Worm (Caenorhabditis elegans) whole organism, midembryonic: ENCODE data around the gene srh-115.
"Not testable (repeated sequence)": the region's sequence is repeated elsewhere in the genome, so short reads cannot be mapped to it uniquely, and the experiment has no call there.

Experiments
- cog-1 ChIP-seq: sonication (generic microtip); optimal IDR thresholded peaks from 2 replicates; lab custom pipeline; 2016; ENCODE audit warnings: missing genetic modification characterization, missing compliant biosample characterization
- flt-1 ChIP-seq: fragments of 200-800 bp; sonication (Bioruptor generic); IDR thresholded peaks from 2 replicates; pipeline ENCODE4 v1.3.6; 2022; ENCODE audit warnings: missing genetic modification characterization, missing compliant biosample characterization
- ztf-23 ChIP-seq: fragments of 200-800 bp; sonication (Bioruptor generic); IDR thresholded peaks from 2 replicates; pipeline ENCODE4 v1.3.6; 2022; ENCODE audit warnings: missing genetic modification reagents, missing genetic modification characterization, missing compliant biosample characterization
- ztf-29 ChIP-seq: fragments of 200-800 bp; sonication (Bioruptor generic); IDR thresholded peaks from 2 replicates; pipeline ENCODE4 v1.3.6; 2022; ENCODE audit warnings: missing genetic modification reagents, missing genetic modification characterization, missing compliant biosample characterization

- TF ChIP-seq flt-1; cog-1 (tag; lab: Kevin White, UChicago); ztf-29 (GFP tag; lab: Robert Waterston, UW); ztf-23 (GFP tag; lab: Robert Waterston, UW): not testable (repeated sequence)
These were observed 526 bp upstream of the srh-115 start, which contains the start of gene srh-116 for ce11 chrV:17255028-17255427.
